Worm (Caenorhabditis elegans) whole organism, L4 larva: ENCODE measurements around the gene K11H12.8.

Source experiments
- D1046.2 ChIP-seq: fragments of 200-800 bp; sonication (Bioruptor generic); IDR thresholded peaks from 2 replicates; pipeline ENCODE4 v1.3.6; 2022; ENCODE audit warnings: missing genetic modification characterization, missing compliant biosample characterization
- F26F4.8 ChIP-seq: fragments of 200-800 bp; sonication (Bioruptor generic); conservative IDR thresholded peaks from 2 replicates; pipeline ENCODE4 v1.3.6; 2022; ENCODE audit warnings: missing genetic modification characterization, missing compliant biosample characterization
- R02D3.7 ChIP-seq: fragments of 150-350 bp; sonication (generic microtip); optimal IDR thresholded peaks from 3 replicates; lab custom pipeline; 2014; ENCODE audit warnings: missing biosample characterization, missing genetic modification characterization
- Y48G9A.11 ChIP-seq: fragments of 200-800 bp; sonication (Bioruptor generic); IDR thresholded peaks from 2 replicates; pipeline ENCODE4 v1.3.6; 2022; ENCODE audit warnings: missing genetic modification reagents, missing genetic modification characterization, missing compliant biosample characterization
- Y5F2A.4 ChIP-seq: fragments of 200-800 bp; sonication (Bioruptor generic); optimal IDR thresholded peaks from 2 replicates; lab custom pipeline; 2018; ENCODE audit warnings: mild to moderate bottlenecking, missing genetic modification characterization, missing compliant biosample characterization
- Y75B8A.6 ChIP-seq: fragments of 200-800 bp; sonication (Bioruptor generic); IDR thresholded peaks from 2 replicates; pipeline ENCODE4 v1.3.6; 2022; ENCODE audit warnings: missing genetic modification reagents, missing genetic modification characterization, missing compliant biosample characterization
- ZK337.2 ChIP-seq: fragments of 200-800 bp; sonication (Bioruptor generic); IDR thresholded peaks from 2 replicates; pipeline ENCODE4 v1.3.6; 2022; ENCODE audit warnings: missing genetic modification reagents, missing genetic modification characterization, missing compliant biosample characterization
- aly-2 ChIP-seq: sonication (generic microtip); optimal IDR thresholded peaks from 2 replicates; lab custom pipeline; 2018; ENCODE audit warnings: missing biosample characterization, missing genetic modification characterization
- ama-1 ChIP-seq: fragments of 150-350 bp; optimal IDR thresholded peaks from 2 replicates; lab custom pipeline; 2014; ENCODE audit warnings: inconsistent platforms, mixed read lengths
- arid-1 ChIP-seq: fragments of 200-800 bp; sonication (Bioruptor generic); conservative IDR thresholded peaks from 2 replicates; pipeline ENCODE4 v1.3.6; 2022; ENCODE audit warnings: missing genetic modification reagents, missing genetic modification characterization, missing compliant biosample characterization
- attf-4 ChIP-seq: sonication (generic microtip); optimal IDR thresholded peaks from 3 replicates; lab custom pipeline; 2017; ENCODE audit warnings: missing biosample characterization, missing genetic modification characterization
- ceh-20 ChIP-seq: fragments of 200-800 bp; sonication (Bioruptor generic); IDR thresholded peaks from 2 replicates; pipeline ENCODE4 v1.3.6; 2022; ENCODE audit warnings: missing genetic modification reagents, missing genetic modification characterization, missing compliant biosample characterization
- ceh-28 ChIP-seq: fragments of 150-350 bp; optimal IDR thresholded peaks from 2 replicates; lab custom pipeline; 2014; ENCODE audit warnings: missing biosample characterization, missing genetic modification reagents, missing genetic modification characterization
- ceh-44 ChIP-seq: fragments of 200-800 bp; sonication (Bioruptor generic); IDR thresholded peaks from 2 replicates; pipeline ENCODE4 v1.3.6; 2022; ENCODE audit warnings: missing genetic modification reagents, missing genetic modification characterization, missing compliant biosample characterization
- ces-1 ChIP-seq: fragments of 150-350 bp; sonication (generic microtip); optimal IDR thresholded peaks from 4 replicates; lab custom pipeline; 2014; ENCODE audit warnings: missing biosample characterization, missing genetic modification reagents, missing genetic modification characterization
- cey-2 ChIP-seq: sonication (generic microtip); optimal IDR thresholded peaks from 3 replicates; lab custom pipeline; 2017; ENCODE audit warnings: missing genetic modification characterization, mild to moderate bottlenecking, missing compliant biosample characterization, antibody characterized with exemption, borderline replicate concordance; ENCODE audit not compliant: insufficient read depth
- ctbp-1 ChIP-seq: fragments of 200-800 bp; sonication (Bioruptor generic); IDR thresholded peaks from 2 replicates; pipeline ENCODE4 v1.3.6; 2022; ENCODE audit warnings: missing genetic modification reagents, missing genetic modification characterization, missing compliant biosample characterization
- daf-8 ChIP-seq: fragments of 200-800 bp; sonication (Bioruptor generic); IDR thresholded peaks from 2 replicates; pipeline ENCODE4 v1.3.6; 2022; ENCODE audit warnings: missing genetic modification characterization, missing compliant biosample characterization
- duxl-1 ChIP-seq: sonication (generic microtip); optimal IDR thresholded peaks from 2 replicates; lab custom pipeline; 2016; ENCODE audit warnings: mild to moderate bottlenecking, missing genetic modification characterization, moderate library complexity, missing compliant biosample characterization; ENCODE audit not compliant: poor library complexity
- dve-1 ChIP-seq: sonication (generic microtip); optimal IDR thresholded peaks from 2 replicates; lab custom pipeline; 2017; ENCODE audit warnings: antibody characterized with exemption, mild to moderate bottlenecking, missing genetic modification characterization, missing compliant biosample characterization; ENCODE audit not compliant: insufficient read depth
- egl-27 ChIP-seq: sonication (generic microtip); optimal IDR thresholded peaks from 3 replicates; lab custom pipeline; 2017; ENCODE audit warnings: missing biosample characterization, missing genetic modification reagents, missing genetic modification characterization
- fkh-10 ChIP-seq: fragments of 150-350 bp; optimal IDR thresholded peaks from 2 replicates; lab custom pipeline; 2014; ENCODE audit warnings: missing biosample characterization, missing genetic modification reagents, missing genetic modification characterization
- hif-1 ChIP-seq, 2 experiments: sonication (generic microtip); optimal IDR thresholded peaks; 2 replicates each; lab custom pipeline; 2016 to 2017; ENCODE audit warnings: missing compliant biosample characterization in 2 of 2, missing genetic modification characterization in 2 of 2, missing genetic modification reagents in 2 of 2, missing genotype in 2 of 2, mild to moderate bottlenecking in 1 of 2
- hlh-30 ChIP-seq: sonication (generic microtip); optimal IDR thresholded peaks from 2 replicates; lab custom pipeline; 2017; ENCODE audit warnings: antibody characterized with exemption, mild to moderate bottlenecking, missing genetic modification characterization, missing compliant biosample characterization; ENCODE audit not compliant: insufficient read depth
- lin-13 ChIP-seq: fragments of 150-350 bp; optimal IDR thresholded peaks from 2 replicates; lab custom pipeline; 2014; ENCODE audit warnings: missing biosample characterization, missing genetic modification reagents, missing genetic modification characterization
- lin-29 ChIP-seq: fragments of 200-800 bp; sonication (Bioruptor generic); IDR thresholded peaks from 2 replicates; pipeline ENCODE4 v1.3.6; 2022; ENCODE audit warnings: missing genetic modification reagents, missing genetic modification characterization, missing compliant biosample characterization
- lin-39 ChIP-seq: fragments of 150-350 bp; optimal IDR thresholded peaks from 2 replicates; lab custom pipeline; 2014; ENCODE audit warnings: missing biosample characterization, missing genetic modification reagents, missing genetic modification characterization
- lir-3 ChIP-seq: sonication (generic microtip); optimal IDR thresholded peaks from 2 replicates; lab custom pipeline; 2016; ENCODE audit warnings: mild to moderate bottlenecking, missing genetic modification characterization, missing compliant biosample characterization
- mes-2 ChIP-seq: sonication (generic microtip); optimal IDR thresholded peaks from 2 replicates; lab custom pipeline; 2016; ENCODE audit warnings: missing genotype, mild to moderate bottlenecking, missing genetic modification characterization, missing compliant biosample characterization; ENCODE audit not compliant: poor library complexity, severe bottlenecking
- nhr-10 ChIP-seq: fragments of 150-350 bp; optimal IDR thresholded peaks from 2 replicates; lab custom pipeline; 2014; ENCODE audit warnings: missing biosample characterization, missing genetic modification characterization
- nhr-111 ChIP-seq: fragments of 200-800 bp; sonication (Bioruptor generic); optimal IDR thresholded peaks from 2 replicates; lab custom pipeline; 2018; ENCODE audit warnings: mild to moderate bottlenecking, missing genetic modification characterization, missing compliant biosample characterization
- nhr-25 ChIP-seq: sonication (generic microtip); optimal IDR thresholded peaks from 2 replicates; lab custom pipeline; 2017; ENCODE audit warnings: missing genetic modification characterization, mild to moderate bottlenecking, missing compliant biosample characterization, antibody characterized with exemption, moderate library complexity, borderline replicate concordance; ENCODE audit not compliant: insufficient read depth
- nhr-42 ChIP-seq: fragments of 200-800 bp; sonication (Bioruptor generic); IDR thresholded peaks from 2 replicates; pipeline ENCODE4 v1.3.6; 2022; ENCODE audit warnings: missing genetic modification characterization, missing compliant biosample characterization
- nhr-48 ChIP-seq: sonication (generic microtip); optimal IDR thresholded peaks from 2 replicates; lab custom pipeline; 2016; ENCODE audit warnings: mild to moderate bottlenecking, missing genetic modification characterization, missing compliant biosample characterization
- nhr-6 ChIP-seq: fragments of 150-350 bp; optimal IDR thresholded peaks from 2 replicates; lab custom pipeline; 2014; ENCODE audit warnings: missing biosample characterization, missing genetic modification characterization
- nhr-76 ChIP-seq: fragments of 150-350 bp; optimal IDR thresholded peaks from 2 replicates; lab custom pipeline; 2014; ENCODE audit warnings: missing biosample characterization, missing genetic modification characterization
- nhr-77 ChIP-seq: fragments of 150-350 bp; optimal IDR thresholded peaks from 2 replicates; lab custom pipeline; 2014; ENCODE audit warnings: missing biosample characterization, missing genetic modification characterization
- pha-4 ChIP-seq, 2 experiments: fragments of 150-350 bp in 1 of 2; fragments of 200-800 bp in 1 of 2; sonication (Bioruptor generic) in 1 of 2; IDR thresholded peaks in 1 of 2; optimal IDR thresholded peaks in 1 of 2; 2 replicates each; pipeline versions ENCODE4 v1.3.6 to Lab custom; 2014 to 2022; ENCODE audit warnings: missing genetic modification characterization in 2 of 2, missing genetic modification reagents in 2 of 2, missing biosample characterization in 1 of 2, missing compliant biosample characterization in 1 of 2
- php-3 ChIP-seq: fragments of 200-800 bp; sonication (Bioruptor generic); IDR thresholded peaks from 2 replicates; pipeline ENCODE4 v1.3.6; 2022; ENCODE audit warnings: missing genetic modification reagents, missing genetic modification characterization, missing compliant biosample characterization
- pqm-1 ChIP-seq: sonication (generic microtip); optimal IDR thresholded peaks from 2 replicates; lab custom pipeline; 2017; ENCODE audit warnings: missing biosample characterization, missing genetic modification characterization
- skn-1 ChIP-seq: fragments of 150-350 bp; optimal IDR thresholded peaks from 2 replicates; lab custom pipeline; 2014; ENCODE audit warnings: missing biosample characterization, missing genetic modification characterization
- spr-3 ChIP-seq: fragments of 200-800 bp; sonication (Bioruptor generic); optimal IDR thresholded peaks from 2 replicates; lab custom pipeline; 2018; ENCODE audit warnings: mild to moderate bottlenecking, missing genetic modification characterization, missing compliant biosample characterization
- tag-97 ChIP-seq: fragments of 200-800 bp; sonication (Bioruptor generic); IDR thresholded peaks from 2 replicates; pipeline ENCODE4 v1.3.6; 2022; ENCODE audit warnings: missing genetic modification characterization, missing compliant biosample characterization
- unc-130 ChIP-seq: sonication (generic microtip); optimal IDR thresholded peaks from 2 replicates; lab custom pipeline; 2016; ENCODE audit warnings: missing genetic modification reagents, missing genetic modification characterization, missing compliant biosample characterization
- zfp-3 ChIP-seq: fragments of 200-800 bp; sonication (Bioruptor generic); conservative IDR thresholded peaks from 2 replicates; pipeline ENCODE4 v1.3.6; 2022; ENCODE audit warnings: missing genetic modification reagents, missing genetic modification characterization, missing compliant biosample characterization
- zip-11 ChIP-seq: fragments of 200-800 bp; sonication (Bioruptor generic); IDR thresholded peaks from 2 replicates; pipeline ENCODE4 v1.3.6; 2022; ENCODE audit warnings: missing genetic modification characterization, missing compliant biosample characterization
- ztf-11 ChIP-seq: fragments of 150-350 bp; optimal IDR thresholded peaks from 2 replicates; lab custom pipeline; 2014; ENCODE audit warnings: missing biosample characterization, missing genetic modification characterization

Gene K11H12.8

DNA sequence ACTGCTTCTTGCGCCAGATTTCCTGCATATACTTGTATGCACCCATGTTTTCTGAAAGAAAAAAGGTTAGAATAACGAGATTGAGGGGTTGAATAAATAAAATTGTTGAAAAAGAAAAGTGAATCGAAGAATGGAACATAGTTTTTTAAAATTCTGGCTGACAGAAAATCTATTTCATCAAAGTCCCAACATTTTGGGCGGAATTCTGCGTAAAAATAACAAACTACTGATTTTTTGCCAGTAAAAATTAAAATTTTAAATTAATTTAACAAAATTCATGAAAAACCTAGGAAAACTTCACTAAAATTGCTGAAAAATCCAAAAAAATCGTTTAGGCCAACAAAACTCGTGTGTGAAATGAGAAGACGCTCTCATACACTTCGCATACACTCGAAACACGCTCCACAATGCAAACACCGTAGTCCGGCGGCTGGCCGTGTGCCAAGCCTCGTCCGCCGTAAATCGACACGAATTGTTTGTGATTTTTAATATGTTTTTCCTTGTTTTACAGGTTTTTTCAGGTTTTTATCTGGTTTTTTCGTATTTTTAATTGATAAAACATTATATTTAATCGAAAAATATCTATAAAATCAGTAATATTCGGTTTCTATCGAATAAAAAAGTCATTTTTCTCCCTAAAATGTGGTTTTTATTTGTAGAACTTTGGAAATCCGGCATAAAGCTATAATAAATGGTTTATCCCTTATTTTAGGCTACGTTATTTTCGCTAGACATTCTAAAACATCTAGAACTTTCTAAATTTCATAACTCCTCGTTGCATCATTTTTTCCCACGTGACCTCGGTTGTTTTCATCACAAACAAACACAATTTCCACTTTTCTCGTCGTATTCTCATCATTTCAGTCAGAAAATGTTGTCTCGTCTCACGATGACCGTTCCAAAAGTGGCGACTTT is at the start of gene K11H12.8, which contains the start of gene rpl-15 (continued):
- TF ChIP-seq cey-2 (tag; lab: Kevin White, UChicago) (peak; percentile 94), unc-130 (GFP tag; lab: Kevin White, UChicago) (peak; percentile 99), Y48G9A.11 (peak; percentile 96), D1046.2 (GFP tag; lab: Robert Waterston, UW) (peak; percentile 98), nhr-48 (tag; lab: Kevin White, UChicago) (peak; percentile 97), ces-1 (peak; percentile 92), attf-4 (tag; lab: Kevin White, UChicago) (peak; percentile 75), nhr-111 (GFP tag; lab: Kevin White, UChicago) (peak; percentile 97), egl-27 (no peak), dve-1 (tag; lab: Kevin White, UChicago) (peak; percentile 100), tag-97 (GFP tag; lab: Robert Waterston, UW) (peak; percentile 89; the same call in 1 of the 2 replicates), nhr-10 (tag; lab: Kevin White, UChicago) (peak; percentile 96), Y5F2A.4 (GFP tag; lab: Kevin White, UChicago) (peak; percentile 96), nhr-42 (GFP tag; lab: Robert Waterston, UW) (peak; percentile 99), lir-3 (tag; lab: Kevin White, UChicago) (peak; percentile 84), ceh-44 (peak; percentile 98), spr-3 (GFP tag; lab: Kevin White, UChicago) (peak; percentile 99), nhr-76 (tag; lab: Kevin White, UChicago) (peak; percentile 91), skn-1 (tag; lab: Kevin White, UChicago) (peak; percentile 92), pha-4 (GFP tag; IDR thresholded peaks at IDR 0.05; lab: Robert Waterston, UW) (peak; percentile 99), pha-4 (tag; optimal IDR thresholded peaks at IDR 0.05; lab: Kevin White, UChicago) (peak; percentile 86), daf-8 (GFP tag; lab: Robert Waterston, UW) (0 out of 2 replicates have a peak, but pooled peaks have one; percentile 44), php-3 (GFP tag; lab: Robert Waterston, UW) (peak; percentile 98), nhr-25 (tag; lab: Kevin White, UChicago) (peak; percentile 98), ama-1 (lab: Kevin White, UChicago) (peak; percentile 64), pqm-1 (peak; percentile 93), hlh-30 (peak; percentile 100), zip-11 (GFP tag; lab: Robert Waterston, UW) (peak; percentile 70; the same call in 1 of the 2 replicates), duxl-1 (tag; lab: Kevin White, UChicago) (peak; percentile 98), F26F4.8 (peak; percentile 71; the same call in 1 of the 2 replicates), lin-13 (peak; percentile 99), fkh-10 (GFP tag; lab: Kevin White, UChicago) (peak; percentile 100), arid-1 (peak; percentile 99), mes-2 (tag; lab: Kevin White, UChicago) (peak; percentile 100), ceh-20 (peak; percentile 100), hif-1 (tag; optimal IDR thresholded peaks at IDR 0.05; lab: Kevin White, UChicago) (peak; percentile 90 to 98), lin-29 (GFP tag; lab: Robert Waterston, UW) (peak; percentile 97), lin-39 (tag; lab: Kevin White, UChicago) (peak; percentile 89), ZK337.2 (GFP tag; lab: Robert Waterston, UW) (peak; percentile 98), Y75B8A.6 (GFP tag; lab: Robert Waterston, UW) (peak; percentile 99), R02D3.7 (tag; lab: Kevin White, UChicago) (peak; percentile 97), nhr-77 (tag; lab: Kevin White, UChicago) (peak; percentile 100), ctbp-1 (GFP tag; lab: Robert Waterston, UW) (peak; percentile 99), nhr-6 (tag; lab: Kevin White, UChicago) (peak; percentile 100), aly-2 (tag; lab: Kevin White, UChicago) (no peak), zfp-3 (GFP tag; lab: Robert Waterston, UW) (peak; percentile 100), ztf-11 (tag; lab: Kevin White, UChicago) (peak; percentile 53), ceh-28 (tag; lab: Kevin White, UChicago) (peak; percentile 82)
